Fruit fly (Drosophila melanogaster) whole organism, adult: ENCODE measurements around the gene CG10086.

ENCODE experiments used
- CG11617 ChIP-seq: fragments of 200-800 bp; sonication (Bioruptor generic); optimal IDR thresholded peaks from 2 replicates; lab custom pipeline; 2017; ENCODE audit warnings: mild to moderate bottlenecking, missing biosample characterization, missing genetic modification reagents, missing genetic modification characterization
- CG1620 ChIP-seq: fragments of 200-800 bp; sonication (Bioruptor generic); optimal IDR thresholded peaks from 2 replicates; lab custom pipeline; 2016; ENCODE audit warnings: missing biosample characterization, missing genetic modification characterization
- Clk ChIP-seq: fragments of 200-800 bp; sonication (Bioruptor generic); optimal IDR thresholded peaks from 2 replicates; lab custom pipeline; 2017; ENCODE audit warnings: missing biosample characterization, missing genetic modification characterization
- Crg-1 ChIP-seq: fragments of 200-800 bp; sonication (Bioruptor generic); optimal IDR thresholded peaks from 2 replicates; lab custom pipeline; 2016; ENCODE audit warnings: missing biosample characterization, missing genetic modification characterization
- Hr96 ChIP-seq: fragments of 200-800 bp; sonication (Bioruptor generic); optimal IDR thresholded peaks from 2 replicates; lab custom pipeline; 2016; ENCODE audit warnings: missing biosample characterization, missing genetic modification characterization
- bab1 ChIP-seq: fragments of 200-800 bp; sonication (Bioruptor generic); optimal IDR thresholded peaks from 3 replicates; lab custom pipeline; 2019; ENCODE audit warnings: missing biosample characterization, mild to moderate bottlenecking, missing genetic modification characterization, moderate library complexity
- ovo ChIP-seq: fragments of 200-800 bp; sonication (Bioruptor generic); optimal IDR thresholded peaks from 2 replicates; lab custom pipeline; 2016; ENCODE audit warnings: missing biosample characterization, missing genetic modification characterization
- tj ChIP-seq: fragments of 200-800 bp; sonication (Bioruptor generic); optimal IDR thresholded peaks from 3 replicates; lab custom pipeline; 2017; ENCODE audit warnings: missing biosample characterization, mild to moderate bottlenecking, missing genetic modification characterization, moderate library complexity
- toe ChIP-seq: fragments of 200-800 bp; sonication (Bioruptor generic); optimal IDR thresholded peaks from 2 replicates; lab custom pipeline; 2016; ENCODE audit warnings: missing biosample characterization, missing genetic modification characterization

DNA sequence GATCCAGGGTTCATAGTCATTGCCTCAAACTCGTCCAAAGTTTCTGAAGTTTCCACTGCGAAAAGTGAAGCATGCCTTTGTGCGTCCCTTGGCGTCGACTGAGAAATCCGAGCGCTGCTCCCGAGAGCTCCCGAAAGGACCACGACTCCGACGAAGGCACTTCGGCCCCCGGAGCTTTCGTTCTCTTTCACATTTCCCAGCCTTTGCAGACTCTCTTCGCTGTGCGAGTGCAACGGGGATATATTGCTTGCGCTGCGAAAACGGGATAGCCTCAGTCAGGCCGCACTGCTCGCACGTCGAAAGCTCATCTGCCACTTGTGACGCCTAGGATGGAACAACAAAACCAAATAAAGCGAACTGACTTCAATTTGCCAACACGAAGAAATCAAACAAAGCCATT is 36.9 kb upstream of the CG10086 start:
- TF ChIP-seq toe (GFP tag; lab: Kevin White, UChicago) (no peak), Clk (GFP tag; lab: Kevin White, UChicago) (no peak), Hr96 (no peak), CG1620 (GFP tag; lab: Kevin White, UChicago) (no peak), Crg-1 (GFP tag; lab: Kevin White, UChicago) (no peak), tj (GFP tag; lab: Kevin White, UChicago) (no peak), ovo (GFP tag; lab: Kevin White, UChicago) (no peak), CG11617 (no peak), bab1 (GFP tag; lab: Kevin White, UChicago) (no peak)
